Worm (Caenorhabditis elegans): ENCODE results near the gene his-39.

his-39 gene

ce11 chrV:8495106-8495505, 41.2 kb upstream of the his-39 start (continued):
- TF ChIP-seq Y53G8AR.9 (GFP tag; conservative IDR thresholded peaks at IDR 0.05) (no peak), Y56A3A.18 (GFP tag; IDR thresholded peaks at IDR 0.05) (no peak), ceh-27 (GFP tag; optimal IDR thresholded peaks at IDR 0.05) (no peak), ceh-58 (GFP tag; IDR thresholded peaks at IDR 0.05) (no peak), aptf-3 (GFP tag; IDR thresholded peaks at IDR 0.05) (no peak), unc-130 (GFP tag; optimal IDR thresholded peaks at IDR 0.05) (no peak), F57A8.1 (GFP tag; optimal IDR thresholded peaks at IDR 0.05) (peak; percentile 63), tbx-9 (tag; optimal IDR thresholded peaks at IDR 0.05; ENCODE audit: borderline replicate concordance) (no peak), zim-3 (tag; optimal IDR thresholded peaks at IDR 0.05) (no peak), ztf-18 (tag; optimal IDR thresholded peaks at IDR 0.05) (peak; percentile 54), madf-6 (GFP tag; IDR thresholded peaks at IDR 0.05) (peak; percentile 52; the same call in 1 of the 2 replicates), let-607 (tag; optimal IDR thresholded peaks at IDR 0.05) (no peak), hsf-1 (GFP tag; IDR thresholded peaks at IDR 0.05) (no peak), bed-2 (GFP tag; IDR thresholded peaks at IDR 0.05) (no peak), rec-8 (tag; optimal IDR thresholded peaks at IDR 0.05) (no peak), dpl-1 (GFP tag; optimal IDR thresholded peaks at IDR 0.05) (no peak), attf-3 (GFP tag; conservative IDR thresholded peaks at IDR 0.05) (no peak), madf-10 (tag; optimal IDR thresholded peaks at IDR 0.05) (no peak), snpc-3.4 (tag; optimal IDR thresholded peaks at IDR 0.05) (peak; percentile 25), hrde-1 (tag; optimal IDR thresholded peaks at IDR 0.05; ENCODE audit: borderline replicate concordance) (no peak), unc-62 (GFP tag; optimal IDR thresholded peaks at IDR 0.05) (no peak), F39B2.1 (GFP tag; IDR thresholded peaks at IDR 0.05) (no peak), lag-1 (GFP tag; IDR thresholded peaks at IDR 0.05) (no peak), F52B5.7 (tag; optimal IDR thresholded peaks at IDR 0.05) (no peak), madf-8 (GFP tag; conservative IDR thresholded peaks at IDR 0.05) (no peak), attf-5 (GFP tag; optimal IDR thresholded peaks at IDR 0.05) (peak; percentile 32), egl-18 (GFP tag; IDR thresholded peaks at IDR 0.05) (no peak), fkh-3 (tag; optimal IDR thresholded peaks at IDR 0.05) (no peak), athp-1 (tag; optimal IDR thresholded peaks at IDR 0.05) (no peak), ceh-100 (GFP tag; IDR thresholded peaks at IDR 0.05) (no peak), nhr-179 (tag; optimal IDR thresholded peaks at IDR 0.05) (no peak), ztf-26 (tag; optimal IDR thresholded peaks at IDR 0.05) (no peak), nhr-90 (tag; optimal IDR thresholded peaks at IDR 0.05) (peak; percentile 56), D2030.7 (GFP tag; IDR thresholded peaks at IDR 0.05) (peak; percentile 71), lin-54 (GFP tag; optimal IDR thresholded peaks at IDR 0.05) (no peak), ztf-6 (GFP tag; IDR thresholded peaks at IDR 0.05) (no peak), bed-1 (GFP tag; IDR thresholded peaks at IDR 0.05) (no peak), B0019.2 (GFP tag; conservative IDR thresholded peaks at IDR 0.05) (no peak), lin-40 (tag; optimal IDR thresholded peaks at IDR 0.05) (no peak), ama-1 (optimal IDR thresholded peaks at IDR 0.05) (no peak), ama-1 (GFP tag; optimal IDR thresholded peaks at IDR 0.05) (no peak), B0261.1 (tag; optimal IDR thresholded peaks at IDR 0.05) (peak; percentile 66), tlf-1 (GFP tag; optimal IDR thresholded peaks at IDR 0.05) (no peak), him-1 (tag; optimal IDR thresholded peaks at IDR 0.05) (peak; percentile 56), F37B4.10 (GFP tag; IDR thresholded peaks at IDR 0.05) (no peak), F10E7.11 (tag; optimal IDR thresholded peaks at IDR 0.05) (no peak), rpc-1 (optimal IDR thresholded peaks at IDR 0.05) (peak; percentile 48), rpc-1 (tag; optimal IDR thresholded peaks at IDR 0.05) (peak; percentile 78), nhr-80 (tag; optimal IDR thresholded peaks at IDR 0.05) (no peak), sea-2 (GFP tag; IDR thresholded peaks at IDR 0.05) (no peak), hlh-12 (tag; optimal IDR thresholded peaks at IDR 0.05) (no peak)
